Fruit fly (Drosophila melanogaster) whole organism, wandering third instar larva: ENCODE measurements around the gene Cwc25.
A peak's percentile ranks its signal among the peaks of the same experiment; 100 is the strongest.

Experiments
- Abd-B ChIP-seq: fragments of >200 bp; optimal IDR thresholded peaks from 2 replicates; lab custom pipeline; 2017; ENCODE audit warnings: missing biosample characterization, missing genetic modification characterization
- CG32264 ChIP-seq: fragments of 200-800 bp; sonication (Bioruptor generic); optimal IDR thresholded peaks from 2 replicates; lab custom pipeline; 2016; ENCODE audit warnings: missing biosample characterization, missing genetic modification characterization
- CG9705 ChIP-seq: fragments of 200-800 bp; sonication (Bioruptor generic); optimal IDR thresholded peaks from 2 replicates; lab custom pipeline; 2018; ENCODE audit warnings: missing biosample characterization, mild to moderate bottlenecking, missing genetic modification characterization
- CrebA ChIP-seq: fragments of 200-800 bp; sonication (Bioruptor generic); optimal IDR thresholded peaks from 2 replicates; lab custom pipeline; 2016; ENCODE audit warnings: missing biosample characterization, mild to moderate bottlenecking, missing genetic modification characterization, borderline replicate concordance
- Dfd ChIP-seq: fragments of >200 bp; optimal IDR thresholded peaks from 2 replicates; lab custom pipeline; 2017; ENCODE audit warnings: missing biosample characterization, missing genetic modification characterization
- Dif ChIP-seq: fragments of 200-275, 200-300 bp; sonication (Bioruptor generic); optimal IDR thresholded peaks from 2 replicates; lab custom pipeline; 2018; ENCODE audit warnings: missing biosample characterization, missing genetic modification characterization; ENCODE audit not compliant: partially characterized antibody
- GATAd ChIP-seq: sonication (Bioruptor generic); optimal IDR thresholded peaks from 2 replicates; lab custom pipeline; 2016; ENCODE audit warnings: missing biosample characterization, missing genetic modification characterization
- HLH106 ChIP-seq: fragments of 200-800 bp; optimal IDR thresholded peaks from 3 replicates; lab custom pipeline; 2019; ENCODE audit warnings: missing biosample characterization, mild to moderate bottlenecking, missing genetic modification characterization, moderate library complexity
- Hnf4 ChIP-seq: fragments of 200-800 bp; sonication (Bioruptor generic); optimal IDR thresholded peaks from 2 replicates; lab custom pipeline; 2016; ENCODE audit warnings: missing biosample characterization, mild to moderate bottlenecking, missing genetic modification characterization
- Hr78 ChIP-seq: fragments of >200 bp; optimal IDR thresholded peaks from 2 replicates; lab custom pipeline; 2017; ENCODE audit warnings: missing biosample characterization, missing genetic modification characterization
- Hr83 ChIP-seq: fragments of 200-300 bp; sonication (Bioruptor generic); optimal IDR thresholded peaks from 2 replicates; lab custom pipeline; 2016; ENCODE audit warnings: missing biosample characterization, mild to moderate bottlenecking, missing genetic modification characterization, moderate library complexity; ENCODE audit not compliant: poor library complexity, severe bottlenecking
- Jra ChIP-seq: sonication (Bioruptor generic); optimal IDR thresholded peaks from 2 replicates; lab custom pipeline; 2016; ENCODE audit warnings: missing biosample characterization, missing genetic modification characterization
- Mio ChIP-seq: sonication (Bioruptor generic); optimal IDR thresholded peaks from 2 replicates; lab custom pipeline; 2016; ENCODE audit warnings: missing biosample characterization, missing genetic modification characterization
- Myc ChIP-seq: fragments of >200 bp; optimal IDR thresholded peaks from 2 replicates; lab custom pipeline; 2017
- N ChIP-seq: fragments of >200 bp; optimal IDR thresholded peaks from 2 replicates; lab custom pipeline; 2018; ENCODE audit warnings: missing biosample characterization, missing external identifiers, missing genetic modification characterization
- OdsH ChIP-seq: fragments of 200-800 bp; sonication (Bioruptor generic); optimal IDR thresholded peaks from 2 replicates; lab custom pipeline; 2016; ENCODE audit warnings: missing biosample characterization, mild to moderate bottlenecking, missing genetic modification characterization
- Rel ChIP-seq, 2 experiments: fragments of 200-800 bp; sonication (Bioruptor generic) in 1 of 2; optimal IDR thresholded peaks; 2 replicates in 1 of 2; 3 replicates in 1 of 2; lab custom pipeline; 2016 to 2019; ENCODE audit warnings: mild to moderate bottlenecking in 2 of 2, missing biosample characterization in 2 of 2, missing genetic modification characterization in 2 of 2, moderate library complexity in 1 of 2
- Sp1 ChIP-seq: fragments of 200-800 bp; sonication (Bioruptor generic); optimal IDR thresholded peaks from 3 replicates; lab custom pipeline; 2019; ENCODE audit warnings: missing biosample characterization, mild to moderate bottlenecking, missing genetic modification characterization, moderate library complexity
- Vsx2 ChIP-seq: fragments of 200-300, 225-300 bp; sonication (Bioruptor generic); optimal IDR thresholded peaks from 2 replicates; lab custom pipeline; 2018; ENCODE audit warnings: missing biosample characterization, missing genetic modification characterization; ENCODE audit not compliant: partially characterized antibody
- br ChIP-seq: fragments of 200-800 bp; sonication (Bioruptor generic); optimal IDR thresholded peaks from 2 replicates; lab custom pipeline; 2016; ENCODE audit warnings: missing biosample characterization, missing genetic modification characterization
- brk ChIP-seq: fragments of 200-800 bp; sonication (Bioruptor generic); optimal IDR thresholded peaks from 2 replicates; lab custom pipeline; 2016; ENCODE audit warnings: missing biosample characterization, mild to moderate bottlenecking, missing genetic modification characterization
- dl ChIP-seq, 2 experiments: fragments of 175-275, 200-275 bp in 1 of 2; fragments of 200-275 bp in 1 of 2; sonication (Bioruptor generic); optimal IDR thresholded peaks; lab custom pipeline; 2018; ENCODE audit warnings: mild to moderate bottlenecking in 2 of 2, missing biosample characterization in 2 of 2, missing genetic modification characterization in 2 of 2, moderate library complexity in 2 of 2; ENCODE audit not compliant: partially characterized antibody in 2 of 2, insufficient read depth in 1 of 2
- dmrt93B ChIP-seq: fragments of 200-800 bp; sonication (Bioruptor generic); optimal IDR thresholded peaks from 2 replicates; lab custom pipeline; 2018; ENCODE audit warnings: missing biosample characterization, mild to moderate bottlenecking, missing genetic modification characterization
- dsf ChIP-seq: sonication (Bioruptor generic); optimal IDR thresholded peaks from 2 replicates; lab custom pipeline; 2016; ENCODE audit warnings: missing biosample characterization, missing genetic modification characterization, borderline replicate concordance
- ey ChIP-seq: fragments of 200-800 bp; sonication (Bioruptor generic); optimal IDR thresholded peaks from 2 replicates; lab custom pipeline; 2016; ENCODE audit warnings: missing biosample characterization, missing genetic modification characterization
- foxo ChIP-seq, 2 experiments: fragments of 200-800 bp; sonication (Bioruptor generic); optimal IDR thresholded peaks; 2 replicates in 1 of 2; 3 replicates in 1 of 2; lab custom pipeline; 2016 to 2017; ENCODE audit warnings: missing biosample characterization in 2 of 2, missing genetic modification characterization in 2 of 2
- fru ChIP-seq: fragments of 200-800 bp; sonication (Bioruptor generic); optimal IDR thresholded peaks from 3 replicates; lab custom pipeline; 2016; ENCODE audit warnings: missing biosample characterization, mild to moderate bottlenecking, missing genetic modification characterization
- h ChIP-seq: fragments of 200-800 bp; sonication (Bioruptor generic); optimal IDR thresholded peaks from 3 replicates; lab custom pipeline; 2016; ENCODE audit warnings: missing biosample characterization, mild to moderate bottlenecking, missing genetic modification characterization
- jim ChIP-seq: fragments of 175-275, 200-325 bp; sonication (Bioruptor generic); optimal IDR thresholded peaks from 2 replicates; lab custom pipeline; 2016; ENCODE audit warnings: missing biosample characterization, mild to moderate bottlenecking, missing genetic modification characterization
- lola ChIP-seq: fragments of >200 bp; optimal IDR thresholded peaks from 2 replicates; lab custom pipeline; 2017; ENCODE audit warnings: missing biosample characterization, missing genetic modification characterization
- pan ChIP-seq: fragments of >200 bp; optimal IDR thresholded peaks from 2 replicates; lab custom pipeline; 2017
- psq ChIP-seq: fragments of 200-800 bp; sonication (Bioruptor generic); optimal IDR thresholded peaks from 3 replicates; lab custom pipeline; 2017; ENCODE audit warnings: missing biosample characterization, mild to moderate bottlenecking, missing genetic modification characterization, moderate library complexity
- rgr ChIP-seq: fragments of 200-800 bp; sonication (Bioruptor generic); optimal IDR thresholded peaks from 3 replicates; lab custom pipeline; 2016; ENCODE audit warnings: missing biosample characterization, mild to moderate bottlenecking, missing genetic modification characterization
- sage ChIP-seq: fragments of 200-800 bp; sonication (Bioruptor generic); optimal IDR thresholded peaks from 2 replicates; lab custom pipeline; 2016; ENCODE audit warnings: missing biosample characterization, mild to moderate bottlenecking, missing genetic modification characterization
- sv ChIP-seq: fragments of 200-800 bp; sonication (Bioruptor generic); optimal IDR thresholded peaks from 3 replicates; lab custom pipeline; 2016; ENCODE audit warnings: missing biosample characterization, missing genetic modification characterization
- tai ChIP-seq: sonication (Bioruptor generic); optimal IDR thresholded peaks from 2 replicates; lab custom pipeline; 2016; ENCODE audit warnings: missing biosample characterization, missing genetic modification characterization
- usp ChIP-seq: fragments of >200 bp; optimal IDR thresholded peaks from 2 replicates; lab custom pipeline; 2017; ENCODE audit warnings: missing biosample characterization, missing genetic modification characterization
- woc ChIP-seq: sonication (Bioruptor generic); optimal IDR thresholded peaks from 2 replicates; lab custom pipeline; 2016; ENCODE audit warnings: missing biosample characterization, mild to moderate bottlenecking, missing genetic modification characterization

Cwc25 gene

DNA sequence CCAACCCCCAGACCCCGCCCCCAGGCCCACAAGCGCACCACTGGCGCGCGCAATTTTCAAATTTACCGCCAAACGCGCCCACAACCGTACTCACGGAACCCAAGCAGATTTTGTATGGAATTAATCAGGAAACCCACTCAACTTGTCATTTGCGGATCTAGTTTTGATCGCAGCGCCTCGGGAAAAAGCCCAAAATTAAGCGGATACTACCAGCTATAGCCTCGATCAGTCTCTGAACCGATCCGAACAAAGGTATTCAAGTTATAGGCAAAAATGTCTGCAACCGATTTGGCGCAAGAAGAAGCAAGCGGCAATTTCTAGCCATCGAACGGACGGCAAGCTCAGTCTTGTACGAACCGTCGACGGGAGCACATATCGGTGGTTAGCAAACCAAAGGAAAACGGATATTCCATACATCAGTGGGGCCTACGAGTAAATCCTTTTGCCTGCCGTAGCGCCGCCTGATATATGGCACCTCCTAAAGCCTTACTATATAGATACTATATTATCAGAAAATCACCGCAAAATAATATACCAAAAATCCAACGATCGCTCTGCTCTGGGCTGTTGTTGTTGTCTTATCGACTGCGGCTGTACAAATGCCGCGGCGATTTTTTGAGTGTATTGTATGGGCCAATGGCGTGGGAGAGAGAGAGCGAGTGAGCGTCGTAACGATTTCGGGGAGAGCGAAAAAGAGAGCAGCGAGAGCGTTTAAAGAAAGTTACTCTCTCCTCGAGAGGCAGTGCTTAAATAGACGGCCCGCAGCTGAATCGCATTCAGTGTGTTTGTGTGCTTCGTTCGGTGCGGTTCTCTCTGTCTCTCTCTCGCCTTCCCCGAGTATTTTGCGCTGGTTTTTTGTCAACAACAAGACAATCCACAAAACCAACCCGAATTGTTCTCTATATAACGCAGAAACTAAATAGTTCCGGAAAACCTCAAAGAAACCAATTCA lies 7.8 kb downstream of the Cwc25 start, which contains the start of gene Pgk:
Pgk (minus strand) TSS at position 609 of the 952 bp plus-strand sequence.
- TF ChIP-seq CG9705 (GFP tag; lab: Kevin White, UChicago) (no peak), Rel (GFP tag; optimal IDR thresholded peaks at IDR 0.05; lab: Kevin White, UChicago) (peak; percentile 66), Rel (tag; optimal IDR thresholded peaks at IDR 0.05; lab: Kevin White, UChicago) (peak; percentile 63), br (GFP tag; lab: Kevin White, UChicago) (peak; percentile 61), Hr78 (GFP tag; lab: Kevin White, UChicago) (no peak), GATAd (GFP tag; lab: Kevin White, UChicago) (no peak), CrebA (no peak), Sp1 (GFP tag; lab: Kevin White, UChicago) (peak; percentile 87), N (GFP tag; lab: Kevin White, UChicago) (no peak), Dfd (GFP tag; lab: Kevin White, UChicago) (no peak), brk (GFP tag; lab: Kevin White, UChicago) (peak; percentile 44), CG32264 (GFP tag; lab: Kevin White, UChicago) (peak; percentile 64), Dif (peak; percentile 100), lola (no peak), Vsx2 (GFP tag; lab: Kevin White, UChicago) (no peak), Hr83 (GFP tag; lab: Kevin White, UChicago) (peak; percentile 85), HLH106 (tag; lab: Kevin White, UChicago) (peak; percentile 59), Myc (lab: Kevin White, UChicago) (no peak), fru (peak; percentile 66), jim (GFP tag; lab: Kevin White, UChicago) (peak; percentile 49), Mio (GFP tag; lab: Kevin White, UChicago) (no peak), OdsH (GFP tag; lab: Kevin White, UChicago) (peak; percentile 20), Abd-B (GFP tag; lab: Kevin White, UChicago) (no peak), usp (GFP tag; lab: Kevin White, UChicago) (no peak), sv (GFP tag; lab: Kevin White, UChicago) (peak; percentile 54), woc (GFP tag; lab: Kevin White, UChicago) (no peak), pan (lab: Kevin White, UChicago) (no peak), psq (GFP tag; lab: Kevin White, UChicago) (peak; percentile 27), dsf (GFP tag; lab: Kevin White, UChicago) (peak; percentile 47), dmrt93B (GFP tag; lab: Kevin White, UChicago) (no peak), tai (no peak), Hnf4 (GFP tag; lab: Kevin White, UChicago) (peak; percentile 78), ey (GFP tag; lab: Kevin White, UChicago) (peak; percentile 35), rgr (GFP tag; lab: Kevin White, UChicago) (peak; percentile 62), Jra (peak; percentile 43), h (GFP tag; lab: Kevin White, UChicago) (peak; percentile 79), sage (GFP tag; lab: Kevin White, UChicago) (peak; percentile 80), foxo (GFP tag; optimal IDR thresholded peaks at IDR 0.05; lab: Kevin White, UChicago) (peak; percentile 38 to 47), dl (GFP tag; optimal IDR thresholded peaks at IDR 0.05; lab: Kevin White, UChicago; ENCODE audit: insufficient read depth in 1 of 2, partially characterized antibody in 2 of 2) (peak; percentile 98 to 99)
